Fruit fly (Drosophila melanogaster) whole organism, embryonic: Measurements from ENCODE around the gene Idi.

Experiments used
- CG12236 ChIP-seq: fragments of 200-800 bp; sonication (Bioruptor generic); optimal IDR thresholded peaks from 2 replicates; lab custom pipeline; 2016; ENCODE audit warnings: missing biosample characterization, missing genetic modification characterization
- grn ChIP-seq: fragments of 200-800 bp; sonication (Bioruptor generic); optimal IDR thresholded peaks from 3 replicates; lab custom pipeline; 2017; ENCODE audit warnings: missing biosample characterization, missing genetic modification characterization
- inv ChIP-seq: fragments of 200-800 bp; sonication (Bioruptor generic); IDR thresholded peaks from 2 replicates; pipeline ENCODE4 v1.3.6; 2022; ENCODE audit warnings: missing biosample characterization, missing genetic modification characterization; ENCODE audit not compliant: partially characterized antibody
- sima ChIP-seq: fragments of 200-800 bp; sonication (Bioruptor generic); optimal IDR thresholded peaks from 2 replicates; lab custom pipeline; 2016; ENCODE audit warnings: missing biosample characterization, missing genetic modification characterization

dm6 chr3R:21254296-21254695 is 15.6 kb upstream of the Idi start:
- no peak for TF ChIP-seq inv
- TF ChIP-seq sima (GFP tag; lab: Kevin White, UChicago), result no peak
- no peak for TF ChIP-seq CG12236 (GFP tag; lab: Kevin White, UChicago)
- no peak for TF ChIP-seq grn (GFP tag; lab: Kevin White, UChicago)
